Fruit fly (Drosophila melanogaster): ENCODE measurements around the gene Scsalpha1.
A peak's percentile ranks its signal among the peaks of the same experiment; 100 is the strongest.

Gene Scsalpha1

DNA sequence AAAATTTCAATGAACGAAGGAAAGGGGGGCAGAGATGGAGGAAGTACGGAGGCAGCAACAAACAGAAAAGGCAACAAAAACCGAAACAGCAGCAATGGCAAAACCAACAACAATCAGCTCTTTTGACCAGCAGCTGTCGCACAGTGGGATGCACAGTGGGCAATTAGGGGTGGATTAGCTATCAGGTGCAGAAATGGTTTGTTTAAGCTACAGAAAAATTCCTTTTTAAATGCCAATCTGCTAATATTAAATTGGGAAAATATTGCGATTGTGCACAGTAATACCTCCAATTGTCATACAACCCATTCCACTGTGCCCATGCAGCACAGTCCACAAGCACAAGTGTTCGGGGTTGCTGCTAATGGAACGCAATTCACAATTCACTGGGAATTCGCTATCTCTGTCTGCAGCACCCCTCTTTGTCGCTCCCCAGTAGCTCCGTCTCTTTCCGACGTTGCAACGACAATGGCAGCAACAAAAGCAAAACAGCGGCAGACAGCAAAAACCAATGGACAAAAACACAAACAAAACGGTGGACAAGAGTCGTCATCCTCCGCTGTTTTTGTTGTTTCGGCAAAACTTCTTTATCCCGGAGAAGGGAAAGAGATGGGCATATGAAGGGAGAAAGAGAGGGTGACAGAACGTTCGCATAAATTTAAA, 28.9 kb upstream of the Scsalpha1 start (continued):
- TF ChIP-seq tin (GFP tag; optimal IDR thresholded peaks at IDR 0.05) (peak; percentile 90), Ets97D (GFP tag; optimal IDR thresholded peaks at IDR 0.05) (peak; percentile 79), pum (GFP tag; optimal IDR thresholded peaks at IDR 0.05) (peak; percentile 95), Bdp1 (GFP tag; optimal IDR thresholded peaks at IDR 0.05) (peak; percentile 90), slbo (GFP tag; IDR thresholded peaks at IDR 0.05) (peak; percentile 95), insv (GFP tag; optimal IDR thresholded peaks at IDR 0.05) (peak; percentile 34 to 35), oc (tag; optimal IDR thresholded peaks at IDR 0.05) (peak; percentile 95), ERR (GFP tag; optimal IDR thresholded peaks at IDR 0.05) (peak; percentile 87), CG9609 (GFP tag; optimal IDR thresholded peaks at IDR 0.05) (peak; percentile 96), CG14014 (GFP tag; IDR thresholded peaks at IDR 0.05) (peak; percentile 95), Hr39 (optimal IDR thresholded peaks at IDR 0.05) (no peak), gcm2 (GFP tag; optimal IDR thresholded peaks at IDR 0.05) (peak; percentile 92), CG10209 (GFP tag; optimal IDR thresholded peaks at IDR 0.05) (peak; percentile 94), luna (GFP tag; optimal IDR thresholded peaks at IDR 0.05) (peak; percentile 80), pita (GFP tag; optimal IDR thresholded peaks at IDR 0.05) (no peak), E2f1 (GFP tag; IDR thresholded peaks at IDR 0.05) (peak; percentile 96), cas (GFP tag; IDR thresholded peaks at IDR 0.05) (peak; percentile 87), CG30403 (GFP tag; optimal IDR thresholded peaks at IDR 0.05) (peak; percentile 94), bsh (GFP tag; optimal IDR thresholded peaks at IDR 0.05) (peak; percentile 96 to 97), gro (GFP tag; optimal IDR thresholded peaks at IDR 0.05) (peak; percentile 63), tx (GFP tag; optimal IDR thresholded peaks at IDR 0.05) (peak; percentile 93), ham (GFP tag; IDR thresholded peaks at IDR 0.05) (peak; percentile 73), run (tag; optimal IDR thresholded peaks at IDR 0.05) (peak; percentile 91), slp2 (GFP tag; optimal IDR thresholded peaks at IDR 0.05) (peak; percentile 94), Hr3 (GFP tag; optimal IDR thresholded peaks at IDR 0.05) (peak; percentile 92), Hsf (GFP tag; optimal IDR thresholded peaks at IDR 0.05) (peak; percentile 95), gsb-n (tag; optimal IDR thresholded peaks at IDR 0.05) (peak; percentile 94), CG3281 (GFP tag; optimal IDR thresholded peaks at IDR 0.05) (peak; percentile 64), vvl (GFP tag; IDR thresholded peaks at IDR 0.05) (peak; percentile 98), sisA (GFP tag; IDR thresholded peaks at IDR 0.05) (peak; percentile 97), CkIIα-i1 (GFP tag; IDR thresholded peaks at IDR 0.05) (peak; percentile 89), Elba2 (GFP tag; optimal IDR thresholded peaks at IDR 0.05) (peak; percentile 91), CG6272 (GFP tag; IDR thresholded peaks at IDR 0.05) (peak; percentile 95), lilli (GFP tag; optimal IDR thresholded peaks at IDR 0.05) (peak; percentile 95), Vsx1 (GFP tag; optimal IDR thresholded peaks at IDR 0.05) (peak; percentile 91), CG13123 (GFP tag; optimal IDR thresholded peaks at IDR 0.05) (peak; percentile 90), da (GFP tag; optimal IDR thresholded peaks at IDR 0.05) (peak; percentile 97), CG16815 (GFP tag; optimal IDR thresholded peaks at IDR 0.05) (peak; percentile 93), CG43689 (GFP tag; IDR thresholded peaks at IDR 0.05) (peak; percentile 93), sens (GFP tag) (peak; percentile 100), hkb (optimal IDR thresholded peaks at IDR 0.05) (no peak), hkb (GFP tag; IDR thresholded peaks at IDR 0.05) (peak; percentile 97), Dbx (GFP tag; IDR thresholded peaks at IDR 0.05) (peak; percentile 90), CG2678 (tag; optimal IDR thresholded peaks at IDR 0.05) (peak; percentile 85), tio (GFP tag; optimal IDR thresholded peaks at IDR 0.05) (peak; percentile 93), sqz (GFP tag; optimal IDR thresholded peaks at IDR 0.05) (peak; percentile 4), gfzf (GFP tag; optimal IDR thresholded peaks at IDR 0.05) (no peak), nerfin-1 (tag; optimal IDR thresholded peaks at IDR 0.05) (peak; percentile 70), CoRest (tag; optimal IDR thresholded peaks at IDR 0.05) (peak; percentile 88), CG2129 (GFP tag; IDR thresholded peaks at IDR 0.05; ENCODE audit: partially characterized antibody) (no peak), CG34422 (GFP tag; IDR thresholded peaks at IDR 0.05) (peak; percentile 98), CG11093 (GFP tag; IDR thresholded peaks at IDR 0.05) (peak; percentile 95)

Data from whole organism, embryonic.